Worm (Caenorhabditis elegans) whole organism, early embryonic: ENCODE measurements around the gene F56B3.2.

Experiments used
- B0310.2 ChIP-seq: sonication (generic microtip); optimal IDR thresholded peaks from 2 replicates; lab custom pipeline; 2016; ENCODE audit warnings: mild to moderate bottlenecking, missing genetic modification characterization, missing compliant biosample characterization
- F13C5.2 ChIP-seq: sonication (generic microtip); optimal IDR thresholded peaks from 2 replicates; lab custom pipeline; 2017; ENCODE audit warnings: mild to moderate bottlenecking, missing genetic modification characterization, inconsistent platforms, missing compliant biosample characterization
- aly-1 ChIP-seq: sonication (generic microtip); optimal IDR thresholded peaks from 2 replicates; lab custom pipeline; 2016; ENCODE audit warnings: missing genetic modification characterization, missing compliant biosample characterization
- ama-1 ChIP-seq: fragments of 150-350 bp; optimal IDR thresholded peaks from 2 replicates; lab custom pipeline; 2014
- ceh-13 ChIP-seq: fragments of 200-800 bp; sonication (Bioruptor generic); optimal IDR thresholded peaks from 2 replicates; lab custom pipeline; 2018; ENCODE audit warnings: mild to moderate bottlenecking, missing genetic modification characterization, missing compliant biosample characterization
- ceh-36 ChIP-seq: sonication (generic microtip); optimal IDR thresholded peaks from 2 replicates; lab custom pipeline; 2016; ENCODE audit warnings: missing genetic modification characterization, inconsistent platforms, missing compliant biosample characterization
- ets-7 ChIP-seq: sonication (generic microtip); optimal IDR thresholded peaks from 2 replicates; lab custom pipeline; 2016; ENCODE audit warnings: missing genotype, missing genetic modification characterization, missing compliant biosample characterization
- flt-1 ChIP-seq: fragments of 200-800 bp; sonication (Bioruptor generic); IDR thresholded peaks from 2 replicates; pipeline ENCODE4 v1.3.6; 2022; ENCODE audit warnings: missing genetic modification characterization, missing compliant biosample characterization
- hmbx-1 ChIP-seq: sonication (generic microtip); optimal IDR thresholded peaks from 2 replicates; lab custom pipeline; 2016; ENCODE audit warnings: mild to moderate bottlenecking, missing genetic modification characterization, missing compliant biosample characterization
- hmg-4 ChIP-seq: fragments of 200-800 bp; sonication (Bioruptor generic); optimal IDR thresholded peaks from 2 replicates; lab custom pipeline; 2018; ENCODE audit warnings: mild to moderate bottlenecking, missing genetic modification characterization, missing compliant biosample characterization
- hnd-1 ChIP-seq: sonication (generic microtip); optimal IDR thresholded peaks from 2 replicates; lab custom pipeline; 2016; ENCODE audit warnings: missing genetic modification characterization, missing compliant biosample characterization
- pes-1 ChIP-seq: fragments of 200-800 bp; sonication (Bioruptor generic); IDR thresholded peaks from 2 replicates; pipeline ENCODE4 v1.3.6; 2022; ENCODE audit warnings: missing genetic modification reagents, missing genetic modification characterization, missing compliant biosample characterization
- scrt-1 ChIP-seq: fragments of 200-800 bp; sonication (Bioruptor generic); IDR thresholded peaks from 2 replicates; pipeline ENCODE4 v1.3.6; 2022; ENCODE audit warnings: missing genetic modification characterization, missing compliant biosample characterization
- sea-1 ChIP-seq: fragments of 200-800 bp; sonication (Bioruptor generic); conservative IDR thresholded peaks from 2 replicates; pipeline ENCODE4 v1.3.6; 2022; ENCODE audit warnings: missing genetic modification characterization, missing compliant biosample characterization
- tbx-11 ChIP-seq: fragments of 200-800 bp; sonication (Bioruptor generic); IDR thresholded peaks from 2 replicates; pipeline ENCODE4 v1.3.6; 2022; ENCODE audit warnings: missing genetic modification characterization, missing compliant biosample characterization
- tbx-37 ChIP-seq: fragments of 200-800 bp; sonication (Bioruptor generic); conservative IDR thresholded peaks from 2 replicates; pipeline ENCODE4 v1.3.6; 2022; ENCODE audit warnings: missing genetic modification reagents, missing genetic modification characterization, missing compliant biosample characterization
- tra-4 ChIP-seq: sonication (generic microtip); optimal IDR thresholded peaks from 2 replicates; lab custom pipeline; 2017; ENCODE audit warnings: missing genetic modification characterization, missing compliant biosample characterization

F56B3.2 gene

ce11 chrIV:800518-800917, 32.1 kb upstream of the F56B3.2 start, which contains the start of gene mrpl-46:
Gene mrpl-46 (plus strand): TSS chrIV:800818.
- TF ChIP-seq flt-1, result no peak
- no peak for TF ChIP-seq ama-1
- no peak for TF ChIP-seq tbx-11 (GFP tag; lab: Robert Waterston, UW)
- no peak for TF ChIP-seq scrt-1 (GFP tag; lab: Robert Waterston, UW)
- no peak for TF ChIP-seq ceh-36 (tag; lab: Kevin White, UChicago)
- TF ChIP-seq ceh-13, result no peak
- TF ChIP-seq tbx-37 (GFP tag; lab: Robert Waterston, UW), result no peak
- TF ChIP-seq ets-7 (tag; lab: Kevin White, UChicago), result no peak
- no peak for TF ChIP-seq hmg-4 (GFP tag; lab: Kevin White, UChicago)
- no peak for TF ChIP-seq hmbx-1
- no peak for TF ChIP-seq hnd-1 (tag; lab: Kevin White, UChicago)
- TF ChIP-seq B0310.2 (tag; lab: Kevin White, UChicago), result no peak
- TF ChIP-seq tra-4, result no peak
- no peak for TF ChIP-seq pes-1 (GFP tag; lab: Robert Waterston, UW)
- TF ChIP-seq aly-1 (tag; lab: Kevin White, UChicago), result no peak
- no peak for TF ChIP-seq F13C5.2 (tag; lab: Kevin White, UChicago)
- no peak for TF ChIP-seq sea-1

- TF ChIP-seq scrt-1 (GFP tag; lab: Robert Waterston, UW) (no peak), ceh-13 (peak; percentile 33), hmg-4 (GFP tag; lab: Kevin White, UChicago) (no peak), hnd-1 (tag; lab: Kevin White, UChicago) (peak; percentile 37), F13C5.2 (tag; lab: Kevin White, UChicago) (peak; percentile 70), pes-1 (GFP tag; lab: Robert Waterston, UW) (peak; percentile 53; the same call in 1 of the 2 replicates), hmbx-1 (peak; percentile 42), tbx-37 (GFP tag; lab: Robert Waterston, UW) (no peak)
Measured at ce11 chrIV:796521-797073, 28.2 kb upstream of the F56B3.2 start, which contains the start of the genes F56B3.11 and ech-5. Gene F56B3.11 (minus strand): TSS chrIV:796571. Gene ech-5 (plus strand): TSS chrIV:797023.

ce11 chrIV:795383-795872, 27.0 kb upstream of the F56B3.2 start, which contains the start of gene skr-18:
Gene skr-18 (minus strand): TSS chrIV:795433.
- TF ChIP-seq tbx-37 (GFP tag; lab: Robert Waterston, UW), result no peak
- no peak for TF ChIP-seq ceh-13
- TF ChIP-seq B0310.2 (tag; lab: Kevin White, UChicago), result no peak

ce11 chrIV:794275-794674, 25.9 kb upstream of the F56B3.2 start, which contains the start of gene F56B3.4:
Gene F56B3.4 (minus strand): TSS chrIV:794275.
- TF ChIP-seq tra-4 (no peak), tbx-11 (GFP tag; lab: Robert Waterston, UW) (no peak), aly-1 (tag; lab: Kevin White, UChicago) (no peak), hmbx-1 (no peak), ceh-13 (no peak), hnd-1 (tag; lab: Kevin White, UChicago) (no peak), sea-1 (no peak), B0310.2 (tag; lab: Kevin White, UChicago) (no peak), ama-1 (no peak)

ce11 chrIV:787755-788154, 19.4 kb upstream of the F56B3.2 start, which contains the start of gene F56B3.6:
Gene F56B3.6 (plus strand): TSS chrIV:788055.
- TF ChIP-seq sea-1 (no peak), pes-1 (GFP tag; lab: Robert Waterston, UW) (no peak), ceh-13 (no peak), hmbx-1 (no peak), hmg-4 (GFP tag; lab: Kevin White, UChicago) (no peak), flt-1 (no peak)

ce11 chrIV:782393-782792, 14.0 kb upstream of the F56B3.2 start:
- no peak for TF ChIP-seq B0310.2 (tag; lab: Kevin White, UChicago)
- no peak for TF ChIP-seq tra-4
- TF ChIP-seq ceh-36 (tag; lab: Kevin White, UChicago), result no peak
- TF ChIP-seq ets-7 (tag; lab: Kevin White, UChicago), result no peak
- TF ChIP-seq hmg-4 (GFP tag; lab: Kevin White, UChicago), result no peak
- TF ChIP-seq pes-1 (GFP tag; lab: Robert Waterston, UW), result no peak
- TF ChIP-seq sea-1, result no peak
- TF ChIP-seq flt-1, result no peak
- TF ChIP-seq scrt-1 (GFP tag; lab: Robert Waterston, UW), result no peak
- no peak for TF ChIP-seq ama-1
- no peak for TF ChIP-seq tbx-11 (GFP tag; lab: Robert Waterston, UW)
- TF ChIP-seq hmbx-1, result no peak
- no peak for TF ChIP-seq tbx-37 (GFP tag; lab: Robert Waterston, UW)

- TF ChIP-seq scrt-1 (GFP tag; lab: Robert Waterston, UW) (no peak), hmbx-1 (no peak), flt-1 (no peak), ceh-36 (tag; lab: Kevin White, UChicago) (no peak), ceh-13 (no peak), hmg-4 (GFP tag; lab: Kevin White, UChicago) (no peak), tra-4 (no peak), aly-1 (tag; lab: Kevin White, UChicago) (no peak), sea-1 (no peak), tbx-11 (GFP tag; lab: Robert Waterston, UW) (no peak), tbx-37 (GFP tag; lab: Robert Waterston, UW) (no peak), ets-7 (tag; lab: Kevin White, UChicago) (no peak), B0310.2 (tag; lab: Kevin White, UChicago) (no peak), ama-1 (no peak), hnd-1 (tag; lab: Kevin White, UChicago) (no peak), F13C5.2 (tag; lab: Kevin White, UChicago) (no peak), pes-1 (GFP tag; lab: Robert Waterston, UW) (no peak)
Measured at ce11 chrIV:778484-778883, 10.1 kb upstream of the F56B3.2 start, which contains the start of gene ugt-52. Gene ugt-52 (plus strand): TSS chrIV:778784.
